Worm (Caenorhabditis elegans) whole organism, late embryonic: ENCODE measurements around the gene nhr-79.

Source experiments
- K09A11.1 ChIP-seq: sonication (generic microtip); optimal IDR thresholded peaks from 2 replicates; lab custom pipeline; 2017; ENCODE audit warnings: antibody characterized with exemption, mild to moderate bottlenecking, missing genetic modification characterization, missing compliant biosample characterization; ENCODE audit not compliant: insufficient read depth
- T23F11.4 ChIP-seq: fragments of 200-800 bp; sonication (Bioruptor generic); optimal IDR thresholded peaks from 2 replicates; lab custom pipeline; 2018; ENCODE audit warnings: mild to moderate bottlenecking, missing genetic modification characterization, missing compliant biosample characterization
- Y22D7AL.16 ChIP-seq: sonication (generic microtip); optimal IDR thresholded peaks from 2 replicates; lab custom pipeline; 2016; ENCODE audit warnings: missing genetic modification characterization, missing compliant biosample characterization
- ahr-1 ChIP-seq: sonication (generic microtip); optimal IDR thresholded peaks from 2 replicates; lab custom pipeline; 2016; ENCODE audit warnings: missing genetic modification characterization, missing compliant biosample characterization
- ceh-14 ChIP-seq: sonication (generic microtip); optimal IDR thresholded peaks from 2 replicates; lab custom pipeline; 2016; ENCODE audit warnings: missing genotype, missing genetic modification characterization, missing compliant biosample characterization
- ceh-18 ChIP-seq: sonication (generic microtip); optimal IDR thresholded peaks from 2 replicates; lab custom pipeline; 2016; ENCODE audit warnings: missing genetic modification characterization, missing compliant biosample characterization
- ceh-22 ChIP-seq: sonication (generic microtip); optimal IDR thresholded peaks from 2 replicates; lab custom pipeline; 2017; ENCODE audit warnings: missing biosample characterization, missing genetic modification characterization
- ceh-24 ChIP-seq: sonication (generic microtip); optimal IDR thresholded peaks from 2 replicates; lab custom pipeline; 2016; ENCODE audit warnings: mild to moderate bottlenecking, missing genetic modification characterization, missing compliant biosample characterization
- ceh-30 ChIP-seq: fragments of 150-350 bp; optimal IDR thresholded peaks from 2 replicates; lab custom pipeline; 2014; ENCODE audit warnings: missing biosample characterization, missing genetic modification characterization
- ceh-34 ChIP-seq: sonication (generic microtip); optimal IDR thresholded peaks from 2 replicates; lab custom pipeline; 2016; ENCODE audit warnings: mild to moderate bottlenecking, missing genetic modification characterization, missing compliant biosample characterization
- ceh-48 ChIP-seq: sonication (generic microtip); optimal IDR thresholded peaks from 2 replicates; lab custom pipeline; 2016; ENCODE audit warnings: missing genetic modification characterization, inconsistent platforms, missing compliant biosample characterization
- ceh-6 ChIP-seq: fragments of 200-800 bp; sonication (Bioruptor generic); optimal IDR thresholded peaks from 2 replicates; lab custom pipeline; 2018; ENCODE audit warnings: mild to moderate bottlenecking, missing genetic modification characterization, missing compliant biosample characterization
- ceh-9 ChIP-seq: sonication (generic microtip); optimal IDR thresholded peaks from 2 replicates; lab custom pipeline; 2016; ENCODE audit warnings: mild to moderate bottlenecking, missing genetic modification characterization, inconsistent platforms, missing compliant biosample characterization
- dmd-4 ChIP-seq: sonication (generic microtip); optimal IDR thresholded peaks from 2 replicates; lab custom pipeline; 2016; ENCODE audit warnings: borderline replicate concordance, missing genetic modification characterization, missing compliant biosample characterization
- dve-1 ChIP-seq: sonication (generic microtip); optimal IDR thresholded peaks from 2 replicates; lab custom pipeline; 2017; ENCODE audit warnings: antibody characterized with exemption, mild to moderate bottlenecking, missing genetic modification characterization, missing compliant biosample characterization
- elt-2 ChIP-seq: sonication (generic microtip); optimal IDR thresholded peaks from 2 replicates; lab custom pipeline; 2016; ENCODE audit warnings: missing genetic modification reagents, missing genetic modification characterization, missing compliant biosample characterization
- fax-1 ChIP-seq: sonication (generic microtip); optimal IDR thresholded peaks from 2 replicates; lab custom pipeline; 2016; ENCODE audit warnings: missing genotype, missing genetic modification characterization, missing compliant biosample characterization
- gmeb-2 ChIP-seq: sonication (generic microtip); optimal IDR thresholded peaks from 2 replicates; lab custom pipeline; 2016; ENCODE audit warnings: missing genetic modification characterization, inconsistent platforms, missing compliant biosample characterization
- hlh-13 ChIP-seq: fragments of 200-800 bp; sonication (Bioruptor generic); optimal IDR thresholded peaks from 2 replicates; lab custom pipeline; 2018; ENCODE audit warnings: mild to moderate bottlenecking, missing genetic modification characterization, missing compliant biosample characterization
- lin-11 ChIP-seq: fragments of 200-800 bp; sonication (Bioruptor generic); optimal IDR thresholded peaks from 2 replicates; lab custom pipeline; 2018; ENCODE audit warnings: mild to moderate bottlenecking, missing genetic modification characterization, missing compliant biosample characterization
- madf-2 ChIP-seq: sonication (generic microtip); optimal IDR thresholded peaks from 2 replicates; lab custom pipeline; 2017; ENCODE audit warnings: missing genetic modification characterization, missing compliant biosample characterization
- mec-3 ChIP-seq: sonication (generic microtip); optimal IDR thresholded peaks from 2 replicates; lab custom pipeline; 2016; ENCODE audit warnings: borderline replicate concordance, missing genetic modification characterization, missing compliant biosample characterization
- nfya-1 ChIP-seq: sonication (generic microtip); optimal IDR thresholded peaks from 2 replicates; lab custom pipeline; 2017; ENCODE audit warnings: missing genetic modification characterization, mild to moderate bottlenecking, missing compliant biosample characterization, antibody characterized with exemption, moderate library complexity
- nhr-11 ChIP-seq: fragments of 150-350 bp; optimal IDR thresholded peaks from 2 replicates; lab custom pipeline; 2014; ENCODE audit warnings: missing biosample characterization, missing genetic modification characterization
- npax-4 ChIP-seq: sonication (generic microtip); optimal IDR thresholded peaks from 2 replicates; lab custom pipeline; 2016; ENCODE audit warnings: missing genetic modification characterization, missing compliant biosample characterization
- odd-2 ChIP-seq: sonication (generic microtip); optimal IDR thresholded peaks from 2 replicates; lab custom pipeline; 2017; ENCODE audit warnings: antibody characterized with exemption, mild to moderate bottlenecking, missing genetic modification characterization, missing compliant biosample characterization
- pha-4 ChIP-seq: fragments of 150-350 bp; optimal IDR thresholded peaks from 2 replicates; lab custom pipeline; 2018; ENCODE audit warnings: missing biosample characterization, missing genetic modification reagents, missing genetic modification characterization
- ref-2 ChIP-seq: sonication (generic microtip); optimal IDR thresholded peaks from 2 replicates; lab custom pipeline; 2016; ENCODE audit warnings: missing genetic modification characterization, missing compliant biosample characterization
- syd-9 ChIP-seq: sonication (generic microtip); optimal IDR thresholded peaks from 2 replicates; lab custom pipeline; 2016; ENCODE audit warnings: mild to moderate bottlenecking, missing genetic modification characterization, moderate library complexity, missing compliant biosample characterization
- tbx-7 ChIP-seq: sonication (generic microtip); optimal IDR thresholded peaks from 2 replicates; lab custom pipeline; 2016; ENCODE audit warnings: missing genotype, missing genetic modification characterization, missing compliant biosample characterization
- unc-42 ChIP-seq: sonication (generic microtip); optimal IDR thresholded peaks from 2 replicates; lab custom pipeline; 2016; ENCODE audit warnings: missing genotype, missing genetic modification characterization, missing compliant biosample characterization

Gene nhr-79

DNA sequence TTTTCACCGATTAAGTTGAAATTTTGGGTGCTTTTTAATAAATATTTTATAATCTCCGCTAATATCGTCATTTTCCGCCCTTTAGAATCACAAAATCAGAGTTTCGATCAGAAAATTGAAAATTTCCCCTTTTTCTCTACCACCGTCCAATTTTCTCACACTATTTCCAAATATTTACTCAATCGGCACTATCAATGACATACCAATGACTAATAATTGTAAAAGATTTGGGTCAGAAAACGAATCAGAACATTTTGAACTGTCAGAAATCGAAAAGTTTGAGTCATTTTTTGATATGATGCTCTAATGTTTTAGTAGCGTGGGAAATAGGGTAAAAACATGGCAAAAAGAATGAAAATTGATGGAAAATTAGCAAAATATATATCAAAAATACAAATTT lies 5.4 kb upstream of the nhr-79 start, which contains the start of gene srr-2:
TSS of gene srr-2 (minus strand) at position 73 of the 400 bp plus-strand sequence.
- TF ChIP-seq hlh-13 (GFP tag; lab: Kevin White, UChicago) (no peak), elt-2 (tag; lab: Kevin White, UChicago) (no peak), tbx-7 (no peak), npax-4 (no peak), ceh-22 (no peak), T23F11.4 (no peak), nfya-1 (tag; lab: Kevin White, UChicago) (no peak), ref-2 (no peak), Y22D7AL.16 (tag; lab: Kevin White, UChicago) (no peak)

DNA sequence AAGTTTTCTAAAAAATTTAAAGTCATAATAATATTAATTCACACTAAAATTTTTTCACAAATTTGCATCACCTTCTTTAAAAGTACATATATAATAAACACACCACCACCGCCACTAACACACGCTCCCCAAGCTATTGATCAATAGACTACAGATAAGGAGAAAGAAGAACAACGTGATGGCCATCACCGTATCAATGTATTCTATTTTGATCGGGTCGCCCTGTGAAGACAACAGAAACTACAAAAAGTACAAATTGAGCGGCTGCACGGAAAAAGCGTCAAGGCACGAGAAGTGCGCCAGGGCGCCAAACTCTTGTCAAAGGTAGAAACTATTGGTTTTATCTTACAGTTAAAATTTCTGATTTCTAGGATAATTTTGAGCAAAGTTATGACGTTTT lies 659 bp upstream of the nhr-79 start:
- no peak for TF ChIP-seq ceh-9
- TF ChIP-seq gmeb-2 (tag; lab: Kevin White, UChicago): no peak
- TF ChIP-seq ceh-48 (tag; lab: Kevin White, UChicago): no peak
- peak; percentile 40 for TF ChIP-seq elt-2 (tag; lab: Kevin White, UChicago)
- TF ChIP-seq pha-4 (tag; lab: Kevin White, UChicago): no peak
- TF ChIP-seq unc-42 (tag; lab: Kevin White, UChicago): no peak
- no peak for TF ChIP-seq ref-2
- TF ChIP-seq ceh-30 (tag; lab: Kevin White, UChicago): no peak
- TF ChIP-seq ceh-6 (GFP tag; lab: Kevin White, UChicago): no peak

DNA sequence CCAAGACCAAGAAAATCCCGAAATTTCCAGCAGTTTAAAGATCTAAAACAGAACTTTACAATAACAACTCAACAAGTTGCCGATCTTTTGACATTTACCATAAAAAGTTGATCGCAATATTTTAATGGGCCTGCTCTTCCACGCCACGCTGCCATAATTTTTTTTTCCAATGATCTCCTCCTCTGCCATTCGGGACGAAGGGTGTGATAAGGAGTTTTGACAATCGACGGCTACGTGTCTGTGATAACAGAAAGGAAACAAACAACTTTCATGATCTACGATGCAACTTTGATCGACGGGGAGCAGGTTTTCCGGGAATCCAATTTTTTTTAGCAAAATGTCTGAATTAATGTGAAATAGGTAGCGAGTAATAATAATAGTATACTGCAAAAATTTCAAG lies 4.8 kb downstream of the nhr-79 start:
- TF ChIP-seq K09A11.1 (tag; lab: Kevin White, UChicago) (no peak), elt-2 (tag; lab: Kevin White, UChicago) (peak; percentile 65)

DNA sequence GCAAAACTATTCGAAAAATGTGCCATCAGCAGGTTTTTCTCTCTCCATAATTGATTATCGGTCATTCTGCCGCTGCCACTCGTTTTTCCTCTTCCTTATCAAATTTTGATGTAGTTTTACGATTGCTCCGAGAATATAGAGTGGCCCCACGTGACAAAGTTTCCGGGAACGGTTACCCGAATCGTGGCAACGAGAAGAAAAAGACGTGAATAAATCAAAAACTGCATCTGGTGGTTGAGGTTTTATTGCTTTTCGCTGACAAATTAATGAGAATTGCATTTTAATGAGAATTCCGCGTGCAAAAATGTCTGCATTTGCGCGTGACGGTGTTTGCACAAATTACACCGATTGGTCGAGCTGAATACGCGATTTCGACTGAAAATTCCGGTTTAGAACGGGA lies 6.2 kb downstream of the nhr-79 start:
- TF ChIP-seq ceh-14 (tag; lab: Kevin White, UChicago) (no peak), syd-9 (tag; lab: Kevin White, UChicago) (no peak), elt-2 (tag; lab: Kevin White, UChicago) (peak; percentile 2)

DNA sequence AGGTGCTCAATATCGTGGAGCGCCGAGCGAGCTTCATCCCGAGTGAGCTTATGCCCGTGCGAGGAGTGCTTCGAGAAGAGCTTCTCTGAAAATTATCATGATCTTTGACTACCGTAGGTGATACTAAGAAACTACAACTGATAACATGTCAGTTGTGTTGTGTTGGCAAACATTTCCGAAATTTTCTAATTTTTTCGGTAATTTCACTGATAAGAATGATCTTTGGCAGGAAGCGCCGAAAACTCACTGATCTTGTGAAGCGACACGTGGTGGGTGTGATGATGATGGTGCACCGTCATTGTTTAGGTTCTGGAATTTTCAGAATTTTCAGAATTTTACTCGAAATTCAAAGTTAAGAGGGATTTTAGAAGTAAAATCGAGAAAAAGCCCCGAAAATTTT lies 8.4 kb downstream of the nhr-79 start, which contains the start of gene Y39B6A.1:
TSS of gene Y39B6A.1 (minus strand) at position 309 of the 400 bp plus-strand sequence.
- TF ChIP-seq ceh-9 (no peak), dve-1 (tag; lab: Kevin White, UChicago) (no peak), nhr-11 (tag; lab: Kevin White, UChicago) (no peak), odd-2 (tag; lab: Kevin White, UChicago) (no peak)

DNA sequence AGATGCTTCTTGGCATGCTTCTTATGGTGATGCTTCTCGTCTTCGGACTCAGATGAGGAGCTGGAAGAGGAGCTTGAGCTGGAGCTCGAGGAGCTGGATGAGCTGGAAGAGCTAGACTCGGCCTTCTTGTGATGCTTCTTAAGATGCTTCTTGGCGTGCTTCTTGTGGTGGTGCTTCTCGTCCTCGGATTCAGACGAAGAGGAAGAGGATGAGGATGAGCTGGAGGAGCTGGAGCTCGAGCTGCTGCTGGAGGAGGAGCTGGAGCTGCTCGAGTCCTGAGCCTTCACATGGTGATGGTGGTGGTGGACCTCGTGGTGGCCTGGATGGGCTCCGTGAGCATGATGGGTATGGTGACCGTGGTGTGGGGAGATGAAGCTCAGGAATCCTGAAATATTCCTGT lies 8.9 kb downstream of the nhr-79 start:
- TF ChIP-seq ceh-24 (tag; lab: Kevin White, UChicago) (no peak), fax-1 (tag; lab: Kevin White, UChicago) (no peak), hlh-13 (GFP tag; lab: Kevin White, UChicago) (no peak), madf-2 (tag; lab: Kevin White, UChicago) (no peak), K09A11.1 (tag; lab: Kevin White, UChicago) (no peak)

DNA sequence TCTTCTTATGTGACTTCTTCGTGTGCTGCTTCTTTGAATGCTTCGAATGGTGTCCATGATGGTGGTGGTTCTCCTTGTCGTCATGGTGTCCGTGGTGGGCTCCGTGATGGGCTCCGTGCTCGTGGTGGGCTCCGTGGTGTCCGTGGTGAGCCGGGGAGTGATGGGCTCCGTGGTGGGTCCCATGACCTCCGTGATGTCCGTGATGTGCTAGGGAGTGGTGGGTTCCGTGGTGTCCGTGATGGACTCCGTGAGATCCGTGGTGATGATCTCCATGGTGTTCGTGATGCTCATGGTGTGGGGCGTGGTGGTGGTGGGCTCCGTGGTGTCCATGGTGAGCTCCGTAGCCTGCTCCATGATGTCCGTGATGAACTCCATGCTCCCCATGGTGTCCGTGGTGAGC lies 10.5 kb downstream of the nhr-79 start:
- TF ChIP-seq nfya-1 (tag; lab: Kevin White, UChicago): no peak
- TF ChIP-seq ahr-1: no peak
- TF ChIP-seq mec-3 (tag; lab: Kevin White, UChicago): no peak
- no peak for TF ChIP-seq ceh-22
- no peak for TF ChIP-seq npax-4
- TF ChIP-seq dmd-4 (tag; lab: Kevin White, UChicago): no peak
- TF ChIP-seq ceh-18 (tag; lab: Kevin White, UChicago): no peak
- TF ChIP-seq ceh-34 (tag; lab: Kevin White, UChicago): no peak
- TF ChIP-seq lin-11 (tag; lab: Kevin White, UChicago): no peak
- TF ChIP-seq ceh-6 (GFP tag; lab: Kevin White, UChicago): no peak
- no peak for TF ChIP-seq pha-4 (tag; lab: Kevin White, UChicago)
- no peak for TF ChIP-seq K09A11.1 (tag; lab: Kevin White, UChicago)
